Fruit fly (Drosophila melanogaster): Measurements from ENCODE around the gene Rel.
A peak's percentile ranks its signal among the peaks of the same experiment; 100 is the strongest.

Rel gene

dm6 chr3R:9033619-9034401 is 14.0 kb downstream of the Rel start (continued):
- TF ChIP-seq dati (GFP tag; IDR thresholded peaks at IDR 0.05) = 0 out of 2 replicates have a peak, but pooled peaks have one; percentile 30
- TF ChIP-seq Awh (GFP tag; IDR thresholded peaks at IDR 0.05) = no peak
- TF ChIP-seq CG18476 (GFP tag; optimal IDR thresholded peaks at IDR 0.05) = peak; percentile 61
- TF ChIP-seq CG14667 (GFP tag; IDR thresholded peaks at IDR 0.05) = no peak
- peak; percentile 81 for TF ChIP-seq YL-1 (GFP tag; optimal IDR thresholded peaks at IDR 0.05)
- peak; percentile 43 for TF ChIP-seq Bteb2 (GFP tag; optimal IDR thresholded peaks at IDR 0.05)
- no peak for TF ChIP-seq fru (optimal IDR thresholded peaks at IDR 0.05)
- TF ChIP-seq CG31441 (GFP tag; IDR thresholded peaks at IDR 0.05) = peak; percentile 90
- TF ChIP-seq CG8281 (tag; optimal IDR thresholded peaks at IDR 0.05) = peak; percentile 62
- no peak; the same call in 1 of the 2 replicates for TF ChIP-seq danr (GFP tag; IDR thresholded peaks at IDR 0.05)
- peak; percentile 18 for TF ChIP-seq CG8944 (GFP tag; optimal IDR thresholded peaks at IDR 0.05)
- TF ChIP-seq sob (GFP tag; IDR thresholded peaks at IDR 0.05) = 0 out of 2 replicates have a peak, but pooled peaks have one; percentile 23
- peak; percentile 63 for TF ChIP-seq CG1602 (GFP tag; optimal IDR thresholded peaks at IDR 0.05)
- TF ChIP-seq Hr39 (optimal IDR thresholded peaks at IDR 0.05) = no peak
- TF ChIP-seq CG3995 (GFP tag; optimal IDR thresholded peaks at IDR 0.05) = peak; percentile 22
- peak; percentile 45 for TF ChIP-seq CG10274 (GFP tag; optimal IDR thresholded peaks at IDR 0.05)
- TF ChIP-seq CG4730 (GFP tag; IDR thresholded peaks at IDR 0.05) = no peak
- TF ChIP-seq CG6813 (GFP tag; optimal IDR thresholded peaks at IDR 0.05) = peak; percentile 61
- TF ChIP-seq CG34422 (GFP tag; IDR thresholded peaks at IDR 0.05) = peak; percentile 72; the same call in 2 of the 3 replicates
- TF ChIP-seq CG11247 (GFP tag; IDR thresholded peaks at IDR 0.05) = no peak; the same call in 1 of the 2 replicates
- TF ChIP-seq CG7839 (tag; optimal IDR thresholded peaks at IDR 0.05) = peak; percentile 88
- peak; percentile 12 for TF ChIP-seq fu2 (GFP tag; optimal IDR thresholded peaks at IDR 0.05)
- peak; percentile 56 for TF ChIP-seq CG2116 (GFP tag; optimal IDR thresholded peaks at IDR 0.05)
- TF ChIP-seq Six4 (GFP tag; optimal IDR thresholded peaks at IDR 0.05) = peak; percentile 58
- TF ChIP-seq Hr3 (GFP tag; optimal IDR thresholded peaks at IDR 0.05) = peak; percentile 63
- TF ChIP-seq Sin3A (optimal IDR thresholded peaks at IDR 0.05) = no peak
- TF ChIP-seq CG18262 (tag; optimal IDR thresholded peaks at IDR 0.05) = peak; percentile 94
- TF ChIP-seq sr (GFP tag; IDR thresholded peaks at IDR 0.05) = 0 out of 3 replicates have a peak, but pooled peaks have one; percentile 35
- TF ChIP-seq CG17361 (GFP tag; IDR thresholded peaks at IDR 0.05) = peak; percentile 94
- TF ChIP-seq sim (GFP tag; IDR thresholded peaks at IDR 0.05) = 0 out of 2 replicates have a peak, but pooled peaks have one; percentile 28
- peak; percentile 46; the same call in 2 of the 3 replicates for TF ChIP-seq Aef1 (GFP tag; IDR thresholded peaks at IDR 0.05)
- TF ChIP-seq Chrac-16 (GFP tag; optimal IDR thresholded peaks at IDR 0.05) = peak; percentile 67
- peak; percentile 80 for TF ChIP-seq CG13775 (GFP tag; optimal IDR thresholded peaks at IDR 0.05)
- no peak for TF ChIP-seq Optix (GFP tag; IDR thresholded peaks at IDR 0.05)
- peak; percentile 4 for TF ChIP-seq en (GFP tag; optimal IDR thresholded peaks at IDR 0.05)
- TF ChIP-seq otp (GFP tag; IDR thresholded peaks at IDR 0.05) = peak; percentile 63; the same call in 1 of the 3 replicates
- TF ChIP-seq gce (GFP tag; IDR thresholded peaks at IDR 0.05) = 0 out of 3 replicates have a peak, but pooled peaks have one; percentile 55
- no peak for TF ChIP-seq CG17612 (GFP tag; IDR thresholded peaks at IDR 0.05)
- TF ChIP-seq pb (GFP tag; optimal IDR thresholded peaks at IDR 0.05) = no peak
- TF ChIP-seq nerfin-2 (GFP tag; IDR thresholded peaks at IDR 0.05; ENCODE audit: partially characterized antibody) = no peak
- TF ChIP-seq ro (GFP tag; IDR thresholded peaks at IDR 0.05) = no peak
- TF ChIP-seq CG15011 (GFP tag; optimal IDR thresholded peaks at IDR 0.05) = peak; percentile 79
- TF ChIP-seq vfl (GFP tag; optimal IDR thresholded peaks at IDR 0.05) = peak; percentile 38
- TF ChIP-seq CG15514 (GFP tag; optimal IDR thresholded peaks at IDR 0.05) = peak; percentile 67
- TF ChIP-seq NC2α (GFP tag; optimal IDR thresholded peaks at IDR 0.05) = peak; percentile 56
- peak; percentile 70; the same call in 1 of the 2 replicates for TF ChIP-seq CG32767 (GFP tag; IDR thresholded peaks at IDR 0.05)
- TF ChIP-seq az2 (GFP tag; optimal IDR thresholded peaks at IDR 0.05) = peak; percentile 75
- no peak for TF ChIP-seq CG7963 (GFP tag; IDR thresholded peaks at IDR 0.05; ENCODE audit: partially characterized antibody)
- peak; percentile 64 for TF ChIP-seq Hsf (GFP tag; optimal IDR thresholded peaks at IDR 0.05)
- TF ChIP-seq CG5245 (GFP tag; optimal IDR thresholded peaks at IDR 0.05) = peak; percentile 38
- TF ChIP-seq CG12942 (GFP tag; optimal IDR thresholded peaks at IDR 0.05) = peak; percentile 55
